Fruit fly (Drosophila melanogaster) whole organism, embryonic: Measurements from ENCODE around the gene Dic61B.
A peak's percentile ranks its signal among the peaks of the same experiment; 100 is the strongest.

Experiments
- BtbVII ChIP-seq: fragments of 200-800 bp; sonication (Bioruptor generic); optimal IDR thresholded peaks from 3 replicates; lab custom pipeline; 2017; ENCODE audit warnings: missing biosample characterization, mild to moderate bottlenecking, missing genetic modification characterization
- CG10274 ChIP-seq: fragments of 200-800 bp; sonication (Bioruptor generic); optimal IDR thresholded peaks from 3 replicates; lab custom pipeline; 2017; ENCODE audit warnings: missing biosample characterization, mild to moderate bottlenecking, missing genetic modification characterization
- CG11504 ChIP-seq: fragments of 200-800 bp; sonication (Bioruptor generic); optimal IDR thresholded peaks from 3 replicates; lab custom pipeline; 2019; ENCODE audit warnings: missing biosample characterization, mild to moderate bottlenecking, missing genetic modification characterization, moderate library complexity
- CG12155 ChIP-seq: fragments of 200-800 bp; sonication (Bioruptor generic); optimal IDR thresholded peaks from 3 replicates; lab custom pipeline; 2016; ENCODE audit warnings: missing biosample characterization, missing genetic modification characterization
- CG1233 ChIP-seq: fragments of 200-800 bp; sonication (Bioruptor generic); optimal IDR thresholded peaks from 4 replicates; lab custom pipeline; 2018; ENCODE audit warnings: missing biosample characterization, mild to moderate bottlenecking, missing genetic modification characterization
- CG13287 ChIP-seq: fragments of 200-800 bp; sonication (Bioruptor generic); IDR thresholded peaks from 2 replicates; pipeline ENCODE4 v1.3.6; 2022; ENCODE audit warnings: missing biosample characterization, missing genetic modification characterization; ENCODE audit not compliant: partially characterized antibody
- CG13424 ChIP-seq: fragments of 200-800 bp; sonication (Bioruptor generic); optimal IDR thresholded peaks from 2 replicates; lab custom pipeline; 2019; ENCODE audit warnings: missing biosample characterization, mild to moderate bottlenecking, missing genetic modification characterization, moderate library complexity
- CG15073 ChIP-seq: fragments of 200-800 bp; sonication (Bioruptor generic); optimal IDR thresholded peaks from 2 replicates; lab custom pipeline; 2016; ENCODE audit warnings: missing biosample characterization, missing genetic modification characterization
- CG15696 ChIP-seq: fragments of 200-800 bp; sonication (Bioruptor generic); optimal IDR thresholded peaks from 2 replicates; lab custom pipeline; 2019; ENCODE audit warnings: missing biosample characterization, mild to moderate bottlenecking, missing genetic modification characterization, moderate library complexity
- CG2202 ChIP-seq: fragments of 200-800 bp; sonication (Bioruptor generic); optimal IDR thresholded peaks from 2 replicates; lab custom pipeline; 2018; ENCODE audit warnings: missing biosample characterization, mild to moderate bottlenecking, missing genetic modification characterization
- CG2889 ChIP-seq: fragments of 200-800 bp; sonication (Bioruptor generic); IDR thresholded peaks from 3 replicates; pipeline ENCODE4 v1.3.6; 2022; ENCODE audit warnings: missing biosample characterization, missing genetic modification characterization
- CG31365 ChIP-seq: fragments of 200-800 bp; sonication (Bioruptor generic); optimal IDR thresholded peaks from 2 replicates; lab custom pipeline; 2018; ENCODE audit warnings: missing biosample characterization, mild to moderate bottlenecking, missing genetic modification characterization
- CG4328 ChIP-seq: fragments of 200-800 bp; sonication (Bioruptor generic); optimal IDR thresholded peaks from 3 replicates; lab custom pipeline; 2017; ENCODE audit warnings: missing biosample characterization, missing genetic modification reagents, missing genetic modification characterization
- CG6689 ChIP-seq: fragments of 200-800 bp; sonication (Bioruptor generic); IDR thresholded peaks from 2 replicates; pipeline ENCODE4 v1.3.6; 2022; ENCODE audit warnings: missing biosample characterization, missing genetic modification characterization
- CG7357 ChIP-seq: fragments of 200-800 bp; sonication (Bioruptor generic); IDR thresholded peaks from 3 replicates; pipeline ENCODE4 v1.3.6; 2022; ENCODE audit warnings: missing biosample characterization, missing genetic modification characterization
- CG9727 ChIP-seq: fragments of 200-800 bp; sonication (Bioruptor generic); optimal IDR thresholded peaks from 3 replicates; lab custom pipeline; 2017; ENCODE audit warnings: missing biosample characterization, mild to moderate bottlenecking, missing genetic modification characterization
- CG9817 ChIP-seq: fragments of 200-800 bp; sonication (Bioruptor generic); optimal IDR thresholded peaks from 2 replicates; lab custom pipeline; 2018; ENCODE audit warnings: missing biosample characterization, mild to moderate bottlenecking, missing genetic modification characterization, moderate library complexity
- CG9932 ChIP-seq: fragments of 200-800 bp; sonication (Bioruptor generic); IDR thresholded peaks from 2 replicates; pipeline ENCODE4 v1.3.6; 2022; ENCODE audit warnings: missing biosample characterization, missing genetic modification characterization
- Dll ChIP-seq: fragments of 200-800 bp; sonication (Bioruptor generic); IDR thresholded peaks from 4 replicates; pipeline ENCODE4 v1.3.6; 2022; ENCODE audit warnings: missing biosample characterization, missing genetic modification characterization; ENCODE audit not compliant: partially characterized antibody
- Dp ChIP-seq: fragments of 200-800 bp; sonication (Bioruptor generic); optimal IDR thresholded peaks from 2 replicates; lab custom pipeline; 2018; ENCODE audit warnings: missing biosample characterization, mild to moderate bottlenecking, missing genetic modification characterization, moderate library complexity
- E2f1 ChIP-seq: fragments of 200-800 bp; sonication (Bioruptor generic); IDR thresholded peaks from 2 replicates; pipeline ENCODE4 v1.3.6; 2022; ENCODE audit warnings: missing biosample characterization, missing genetic modification characterization
- Fer3 ChIP-seq: fragments of 200-800 bp; sonication (Bioruptor generic); optimal IDR thresholded peaks from 2 replicates; lab custom pipeline; 2018; ENCODE audit warnings: missing biosample characterization, mild to moderate bottlenecking, missing genetic modification characterization, moderate library complexity
- H2.0 ChIP-seq: fragments of 200-800 bp; sonication (Bioruptor generic); IDR thresholded peaks from 2 replicates; pipeline ENCODE4 v1.3.6; 2022; ENCODE audit warnings: missing biosample characterization, missing genetic modification characterization
- HLH4C ChIP-seq: fragments of 200-800 bp; sonication (Bioruptor generic); IDR thresholded peaks from 3 replicates; pipeline ENCODE4 v1.3.6; 2022; ENCODE audit warnings: missing biosample characterization, missing genetic modification characterization; ENCODE audit not compliant: partially characterized antibody
- HLH54F ChIP-seq: fragments of 200-800 bp; sonication (Bioruptor generic); optimal IDR thresholded peaks from 3 replicates; lab custom pipeline; 2016; ENCODE audit warnings: missing biosample characterization, missing genetic modification characterization
- MBD-R2 ChIP-seq: fragments of 200-800 bp; sonication (Bioruptor generic); IDR thresholded peaks from 2 replicates; pipeline ENCODE4 v1.3.6; 2022; ENCODE audit warnings: missing biosample characterization, missing genetic modification characterization
- Nf-YB ChIP-seq: fragments of 200-800 bp; sonication (Bioruptor generic); optimal IDR thresholded peaks from 3 replicates; lab custom pipeline; 2019; ENCODE audit warnings: missing biosample characterization, mild to moderate bottlenecking, missing genetic modification characterization, moderate library complexity
- Pdp1 ChIP-seq, 2 experiments: fragments of 200-800 bp; sonication (Bioruptor generic); optimal IDR thresholded peaks; 3 replicates each; lab custom pipeline; 2016; ENCODE audit warnings: missing biosample characterization in 2 of 2, missing genetic modification characterization in 2 of 2, mild to moderate bottlenecking in 1 of 2, moderate library complexity in 1 of 2
- Sry-β ChIP-seq: fragments of 200-800 bp; sonication (Bioruptor generic); optimal IDR thresholded peaks from 2 replicates; lab custom pipeline; 2018; ENCODE audit warnings: missing biosample characterization, mild to moderate bottlenecking, missing genetic modification characterization, moderate library complexity
- Vsx1 ChIP-seq: fragments of 200-800 bp; sonication (Bioruptor generic); optimal IDR thresholded peaks from 2 replicates; lab custom pipeline; 2017; ENCODE audit warnings: missing biosample characterization, mild to moderate bottlenecking, missing genetic modification characterization, missing genetic modification reagents
- abd-A ChIP-seq: fragments of 200-800 bp; sonication (Bioruptor generic); optimal IDR thresholded peaks from 3 replicates; lab custom pipeline; 2019; ENCODE audit warnings: missing biosample characterization, mild to moderate bottlenecking, missing genetic modification characterization, moderate library complexity
- ap ChIP-seq: fragments of 200-800 bp; sonication (Bioruptor generic); IDR thresholded peaks from 2 replicates; pipeline ENCODE4 v1.3.6; 2022; ENCODE audit warnings: missing biosample characterization, missing genetic modification characterization
- ase ChIP-seq: fragments of 200-800 bp; sonication (Bioruptor generic); IDR thresholded peaks from 3 replicates; pipeline ENCODE4 v1.3.6; 2022; ENCODE audit warnings: missing biosample characterization, missing genetic modification characterization
- bsh ChIP-seq, 2 experiments: fragments of 200-800 bp; sonication (Bioruptor generic); optimal IDR thresholded peaks; 2 replicates each; lab custom pipeline; 2017 to 2018; ENCODE audit warnings: mild to moderate bottlenecking in 2 of 2, missing biosample characterization in 2 of 2, missing genetic modification characterization in 2 of 2, moderate library complexity in 1 of 2
- cato ChIP-seq: fragments of 200-800 bp; sonication (Bioruptor generic); optimal IDR thresholded peaks from 2 replicates; lab custom pipeline; 2016; ENCODE audit warnings: missing biosample characterization, missing genetic modification characterization, borderline replicate concordance
- corto ChIP-seq: fragments of 200-800 bp; sonication (Bioruptor generic); optimal IDR thresholded peaks from 2 replicates; lab custom pipeline; 2016; ENCODE audit warnings: missing biosample characterization, mild to moderate bottlenecking, missing genetic modification characterization, moderate library complexity
- cwo ChIP-seq: fragments of 200-800 bp; sonication (Bioruptor generic); optimal IDR thresholded peaks from 3 replicates; lab custom pipeline; 2017; ENCODE audit warnings: missing biosample characterization, missing genetic modification characterization, mild to moderate bottlenecking, moderate library complexity, missing genetic modification reagents
- gfzf ChIP-seq: fragments of 200-800 bp; sonication (Bioruptor generic); optimal IDR thresholded peaks from 2 replicates; lab custom pipeline; 2016; ENCODE audit warnings: missing biosample characterization, mild to moderate bottlenecking, missing genetic modification characterization, moderate library complexity
- grn ChIP-seq: fragments of 200-800 bp; sonication (Bioruptor generic); optimal IDR thresholded peaks from 3 replicates; lab custom pipeline; 2017; ENCODE audit warnings: missing biosample characterization, missing genetic modification characterization
- gsb ChIP-seq: fragments of 200-800 bp; sonication (Bioruptor generic); IDR thresholded peaks from 2 replicates; pipeline ENCODE4 v1.3.6; 2022; ENCODE audit warnings: missing biosample characterization, missing genetic modification characterization
- klu ChIP-seq: fragments of 200-800 bp; sonication (Bioruptor generic); IDR thresholded peaks from 2 replicates; pipeline ENCODE4 v1.3.6; 2022; ENCODE audit warnings: missing biosample characterization, missing genetic modification characterization
- lilli ChIP-seq: fragments of 200-800 bp; sonication (Bioruptor generic); optimal IDR thresholded peaks from 3 replicates; lab custom pipeline; 2016; ENCODE audit warnings: missing biosample characterization, missing genetic modification characterization
- org-1 ChIP-seq: fragments of 200-800 bp; sonication (Bioruptor generic); optimal IDR thresholded peaks from 2 replicates; lab custom pipeline; 2017; ENCODE audit warnings: missing biosample characterization, missing genetic modification characterization
- otp ChIP-seq: fragments of 200-800 bp; sonication (Bioruptor generic); IDR thresholded peaks from 3 replicates; pipeline ENCODE4, ENCODE4 v1.3.6; 2022; ENCODE audit warnings: missing biosample characterization, missing genetic modification characterization
- pnt ChIP-seq: fragments of 200-800 bp; sonication (Bioruptor generic); optimal IDR thresholded peaks from 3 replicates; lab custom pipeline; 2016; ENCODE audit warnings: missing biosample characterization, missing genetic modification characterization
- scrt ChIP-seq: fragments of 200-800 bp; sonication (Bioruptor generic); optimal IDR thresholded peaks from 2 replicates; lab custom pipeline; 2018; ENCODE audit warnings: missing biosample characterization, mild to moderate bottlenecking, missing genetic modification characterization, moderate library complexity
- sd ChIP-seq: fragments of 200-800 bp; sonication (Bioruptor generic); optimal IDR thresholded peaks from 3 replicates; lab custom pipeline; 2018; ENCODE audit warnings: missing biosample characterization, mild to moderate bottlenecking, missing genetic modification characterization, moderate library complexity
- trh ChIP-seq: fragments of 200-800 bp; sonication (Bioruptor generic); optimal IDR thresholded peaks from 2 replicates; lab custom pipeline; 2016; ENCODE audit warnings: missing biosample characterization, missing genetic modification characterization
- tx ChIP-seq: fragments of 200-800 bp; sonication (Bioruptor generic); optimal IDR thresholded peaks from 2 replicates; lab custom pipeline; 2016; ENCODE audit warnings: missing biosample characterization, missing genetic modification characterization
- vvl ChIP-seq: fragments of 200-800 bp; sonication (Bioruptor generic); IDR thresholded peaks from 2 replicates; pipeline ENCODE4 v1.3.6; 2022; ENCODE audit warnings: missing biosample characterization, missing genetic modification characterization

The Dic61B gene

dm6 chr3L:160446-161094 is 8.2 kb upstream of the Dic61B start (continued):
- TF ChIP-seq CG4328 (GFP tag; lab: Kevin White, UChicago) (no peak), HLH4C (GFP tag; lab: Robert Waterston, UW) (no peak), ase (GFP tag; lab: Robert Waterston, UW) (no peak), pnt (GFP tag; lab: Kevin White, UChicago) (no peak), CG11504 (tag; lab: Kevin White, UChicago) (peak; percentile 34), H2.0 (no peak), grn (GFP tag; lab: Kevin White, UChicago) (no peak), sd (tag; lab: Kevin White, UChicago) (peak; percentile 5), Fer3 (tag; lab: Kevin White, UChicago) (peak; percentile 12), MBD-R2 (GFP tag; lab: Robert Waterston, UW) (peak; percentile 4; the same call in 1 of the 2 replicates), CG13424 (tag; lab: Kevin White, UChicago) (no peak), BtbVII (GFP tag; lab: Kevin White, UChicago) (no peak), Pdp1 (GFP tag; optimal IDR thresholded peaks at IDR 0.05; lab: Kevin White, UChicago) (no peak), HLH54F (GFP tag; lab: Kevin White, UChicago) (no peak), org-1 (no peak), CG9817 (tag; lab: Kevin White, UChicago) (no peak), vvl (GFP tag; lab: Robert Waterston, UW) (peak; percentile 60; the same call in 1 of the 2 replicates), ap (GFP tag; lab: Robert Waterston, UW) (no peak), bsh (GFP tag; optimal IDR thresholded peaks at IDR 0.05; lab: Kevin White, UChicago) (no peak), CG10274 (GFP tag; lab: Kevin White, UChicago) (no peak), cato (no peak), abd-A (tag; lab: Kevin White, UChicago) (peak; percentile 70), CG2889 (GFP tag; lab: Robert Waterston, UW) (no peak), CG1233 (no peak), cwo (no peak), Vsx1 (GFP tag; lab: Kevin White, UChicago) (no peak), trh (GFP tag; lab: Kevin White, UChicago) (no peak), Dp (GFP tag; lab: Kevin White, UChicago) (no peak), CG9932 (no peak), CG13287 (GFP tag; lab: Robert Waterston, UW) (peak; percentile 44; the same call in 1 of the 2 replicates), lilli (GFP tag; lab: Kevin White, UChicago) (no peak), scrt (GFP tag; lab: Kevin White, UChicago) (no peak), otp (GFP tag; lab: Robert Waterston, UW) (no peak), CG12155 (GFP tag; lab: Kevin White, UChicago) (no peak), CG15696 (tag; lab: Kevin White, UChicago) (no peak), klu (GFP tag; lab: Robert Waterston, UW) (no peak), gsb (GFP tag; lab: Robert Waterston, UW) (no peak), gfzf (GFP tag; lab: Kevin White, UChicago) (no peak), CG15073 (GFP tag; lab: Kevin White, UChicago) (no peak), corto (no peak), CG7357 (no peak), Sry-β (GFP tag; lab: Kevin White, UChicago) (no peak), Nf-YB (GFP tag; lab: Kevin White, UChicago) (no peak), tx (no peak), CG9727 (no peak), E2f1 (GFP tag; lab: Robert Waterston, UW) (no peak), Dll (GFP tag; lab: Robert Waterston, UW) (no peak), CG31365 (tag; lab: Kevin White, UChicago) (no peak), CG6689 (GFP tag; lab: Robert Waterston, UW) (no peak), CG2202 (no peak)
